Worm (Caenorhabditis elegans) whole organism, L4 larva: ENCODE results near the gene F13D11.4.

Experiments
- D1046.2 ChIP-seq: fragments of 200-800 bp; sonication (Bioruptor generic); IDR thresholded peaks from 2 replicates; pipeline ENCODE4 v1.3.6; 2022; ENCODE audit warnings: missing genetic modification characterization, missing compliant biosample characterization
- F26F4.8 ChIP-seq: fragments of 200-800 bp; sonication (Bioruptor generic); conservative IDR thresholded peaks from 2 replicates; pipeline ENCODE4 v1.3.6; 2022; ENCODE audit warnings: missing genetic modification characterization, missing compliant biosample characterization
- Y48G9A.11 ChIP-seq: fragments of 200-800 bp; sonication (Bioruptor generic); IDR thresholded peaks from 2 replicates; pipeline ENCODE4 v1.3.6; 2022; ENCODE audit warnings: missing genetic modification reagents, missing genetic modification characterization, missing compliant biosample characterization
- Y75B8A.6 ChIP-seq: fragments of 200-800 bp; sonication (Bioruptor generic); IDR thresholded peaks from 2 replicates; pipeline ENCODE4 v1.3.6; 2022; ENCODE audit warnings: missing genetic modification reagents, missing genetic modification characterization, missing compliant biosample characterization
- ZK337.2 ChIP-seq: fragments of 200-800 bp; sonication (Bioruptor generic); IDR thresholded peaks from 2 replicates; pipeline ENCODE4 v1.3.6; 2022; ENCODE audit warnings: missing genetic modification reagents, missing genetic modification characterization, missing compliant biosample characterization
- aha-1 ChIP-seq: fragments of 150-350 bp; peaks from one replicate; lab custom pipeline; 2014; ENCODE audit warnings: missing biosample characterization, missing genetic modification characterization
- ceh-28 ChIP-seq: fragments of 150-350 bp; optimal IDR thresholded peaks from 2 replicates; lab custom pipeline; 2014; ENCODE audit warnings: missing biosample characterization, missing genetic modification reagents, missing genetic modification characterization
- ctbp-1 ChIP-seq: fragments of 200-800 bp; sonication (Bioruptor generic); IDR thresholded peaks from 2 replicates; pipeline ENCODE4 v1.3.6; 2022; ENCODE audit warnings: missing genetic modification reagents, missing genetic modification characterization, missing compliant biosample characterization
- daf-16 ChIP-seq, 3 experiments: sonication (generic microtip); optimal IDR thresholded peaks; 2 replicates each; lab custom pipeline; 2016 to 2017; ENCODE audit warnings: missing genetic modification characterization in 3 of 3, missing genetic modification reagents in 3 of 3, mild to moderate bottlenecking in 2 of 3, missing compliant biosample characterization in 2 of 3, missing biosample characterization in 1 of 3, moderate library complexity in 1 of 3
- daf-19 ChIP-seq: fragments of 200-800 bp; sonication (Bioruptor generic); conservative IDR thresholded peaks from 2 replicates; pipeline ENCODE4 v1.3.6; 2022; ENCODE audit warnings: missing genetic modification characterization, missing compliant biosample characterization
- daf-8 ChIP-seq: fragments of 200-800 bp; sonication (Bioruptor generic); IDR thresholded peaks from 2 replicates; pipeline ENCODE4 v1.3.6; 2022; ENCODE audit warnings: missing genetic modification characterization, missing compliant biosample characterization
- dmd-6 ChIP-seq: fragments of 200-800 bp; sonication (Bioruptor generic); IDR thresholded peaks from 2 replicates; pipeline ENCODE4 v1.3.6; 2022; ENCODE audit warnings: missing genetic modification reagents, missing genetic modification characterization, missing compliant biosample characterization
- dve-1 ChIP-seq: sonication (generic microtip); optimal IDR thresholded peaks from 2 replicates; lab custom pipeline; 2017; ENCODE audit warnings: antibody characterized with exemption, mild to moderate bottlenecking, missing genetic modification characterization, missing compliant biosample characterization; ENCODE audit not compliant: insufficient read depth
- hlh-11 ChIP-seq: fragments of 200-800 bp; sonication (Bioruptor generic); optimal IDR thresholded peaks from 2 replicates; lab custom pipeline; 2018; ENCODE audit warnings: mild to moderate bottlenecking, missing genetic modification characterization, missing compliant biosample characterization
- lin-13 ChIP-seq: fragments of 150-350 bp; optimal IDR thresholded peaks from 2 replicates; lab custom pipeline; 2014; ENCODE audit warnings: missing biosample characterization, missing genetic modification reagents, missing genetic modification characterization
- lin-29 ChIP-seq: fragments of 200-800 bp; sonication (Bioruptor generic); IDR thresholded peaks from 2 replicates; pipeline ENCODE4 v1.3.6; 2022; ENCODE audit warnings: missing genetic modification reagents, missing genetic modification characterization, missing compliant biosample characterization
- lin-39 ChIP-seq: fragments of 150-350 bp; optimal IDR thresholded peaks from 2 replicates; lab custom pipeline; 2014; ENCODE audit warnings: missing biosample characterization, missing genetic modification reagents, missing genetic modification characterization
- lsy-2 ChIP-seq, 2 experiments: fragments of 150-350 bp in 1 of 2; sonication (generic microtip) in 1 of 2; optimal IDR thresholded peaks; 2 replicates each; lab custom pipeline; 2014 to 2017; ENCODE audit warnings: missing biosample characterization in 2 of 2, missing genetic modification characterization in 2 of 2
- mdt-29 ChIP-seq: fragments of 200-800 bp; sonication (Bioruptor generic); IDR thresholded peaks from 2 replicates; pipeline ENCODE4 v1.3.6; 2022; ENCODE audit warnings: missing genetic modification reagents, missing genetic modification characterization, missing compliant biosample characterization
- mep-1 ChIP-seq: fragments of 150-350 bp; sonication (generic microtip); optimal IDR thresholded peaks from 3 replicates; lab custom pipeline; 2014; ENCODE audit warnings: missing biosample characterization, missing genetic modification characterization
- mxl-2 ChIP-seq: fragments of 200-800 bp; sonication (Bioruptor generic); conservative IDR thresholded peaks from 2 replicates; pipeline ENCODE4 v1.3.6; 2022; ENCODE audit warnings: missing genetic modification reagents, missing genetic modification characterization, missing compliant biosample characterization
- nhr-10 ChIP-seq: fragments of 150-350 bp; optimal IDR thresholded peaks from 2 replicates; lab custom pipeline; 2014; ENCODE audit warnings: missing biosample characterization, missing genetic modification characterization
- nhr-28 ChIP-seq: fragments of 150-350 bp; optimal IDR thresholded peaks from 2 replicates; lab custom pipeline; 2014; ENCODE audit warnings: missing biosample characterization, missing genetic modification characterization
- nhr-76 ChIP-seq: fragments of 150-350 bp; optimal IDR thresholded peaks from 2 replicates; lab custom pipeline; 2014; ENCODE audit warnings: missing biosample characterization, missing genetic modification characterization
- nhr-77 ChIP-seq: fragments of 150-350 bp; optimal IDR thresholded peaks from 2 replicates; lab custom pipeline; 2014; ENCODE audit warnings: missing biosample characterization, missing genetic modification characterization
- php-3 ChIP-seq: fragments of 200-800 bp; sonication (Bioruptor generic); IDR thresholded peaks from 2 replicates; pipeline ENCODE4 v1.3.6; 2022; ENCODE audit warnings: missing genetic modification reagents, missing genetic modification characterization, missing compliant biosample characterization
- set-16 ChIP-seq: fragments of 200-800 bp; sonication (Bioruptor generic); IDR thresholded peaks from 2 replicates; pipeline ENCODE4 v1.3.6; 2022; ENCODE audit warnings: missing genetic modification reagents, missing genetic modification characterization, missing compliant biosample characterization
- skn-1 ChIP-seq: fragments of 150-350 bp; optimal IDR thresholded peaks from 2 replicates; lab custom pipeline; 2014; ENCODE audit warnings: missing biosample characterization, missing genetic modification characterization
- spr-1 ChIP-seq: sonication (generic microtip); optimal IDR thresholded peaks from 2 replicates; lab custom pipeline; 2016; ENCODE audit warnings: mild to moderate bottlenecking, missing genetic modification characterization, missing compliant biosample characterization
- zag-1 ChIP-seq: fragments of 150-350 bp; optimal IDR thresholded peaks from 2 replicates; lab custom pipeline; 2014; ENCODE audit warnings: missing biosample characterization, missing genetic modification characterization
- zfp-3 ChIP-seq: fragments of 200-800 bp; sonication (Bioruptor generic); conservative IDR thresholded peaks from 2 replicates; pipeline ENCODE4 v1.3.6; 2022; ENCODE audit warnings: missing genetic modification reagents, missing genetic modification characterization, missing compliant biosample characterization
- zip-11 ChIP-seq: fragments of 200-800 bp; sonication (Bioruptor generic); IDR thresholded peaks from 2 replicates; pipeline ENCODE4 v1.3.6; 2022; ENCODE audit warnings: missing genetic modification characterization, missing compliant biosample characterization
- zip-2 ChIP-seq: fragments of 150-350 bp; optimal IDR thresholded peaks from 2 replicates; lab custom pipeline; 2014; ENCODE audit warnings: missing biosample characterization, missing genetic modification characterization
- ztf-11 ChIP-seq: fragments of 150-350 bp; optimal IDR thresholded peaks from 2 replicates; lab custom pipeline; 2014; ENCODE audit warnings: missing biosample characterization, missing genetic modification characterization

The F13D11.4 gene

ce11 chrX:5782153-5782552 lies 52.5 kb downstream of the F13D11.4 start, which contains the start of gene gakh-1 (continued):
- TF ChIP-seq set-16 (GFP tag; lab: Robert Waterston, UW) (no peak), nhr-77 (peak; percentile 31), lin-39 (no peak), php-3 (no peak), ZK337.2 (GFP tag; lab: Robert Waterston, UW) (no peak), mdt-29 (no peak), spr-1 (peak; percentile 25), nhr-28 (tag; lab: Kevin White, UChicago) (peak; percentile 31), lin-29 (no peak), mep-1 (tag; lab: Kevin White, UChicago) (peak; percentile 56), F26F4.8 (no peak), hlh-11 (tag; lab: Kevin White, UChicago) (peak; percentile 79), zip-2 (no peak), D1046.2 (GFP tag; lab: Robert Waterston, UW) (no peak), daf-8 (GFP tag; lab: Robert Waterston, UW) (no peak), mxl-2 (GFP tag; lab: Robert Waterston, UW) (no peak), ctbp-1 (GFP tag; lab: Robert Waterston, UW) (peak; percentile 50; the same call in 1 of the 2 replicates), lsy-2 (tag; optimal IDR thresholded peaks at IDR 0.05; lab: Kevin White, UChicago) (peak in 1 of 2 experiments; percentile 65), Y75B8A.6 (GFP tag; lab: Robert Waterston, UW) (no peak), nhr-76 (tag; lab: Kevin White, UChicago) (no peak), daf-19 (GFP tag; lab: Robert Waterston, UW) (0 out of 2 replicates have a peak, but pooled peaks have one; percentile 51), nhr-10 (no peak), skn-1 (tag; lab: Kevin White, UChicago) (no peak), lin-13 (GFP tag; lab: Kevin White, UChicago) (no peak), ztf-11 (tag; lab: Kevin White, UChicago) (no peak), zip-11 (GFP tag; lab: Robert Waterston, UW) (no peak), dve-1 (tag; lab: Kevin White, UChicago) (peak; percentile 73), daf-16 (GFP tag; optimal IDR thresholded peaks at IDR 0.05; lab: Kevin White, UChicago) (peak in 1 of 2 experiments; percentile 24), daf-16 (tag; optimal IDR thresholded peaks at IDR 0.05; lab: Kevin White, UChicago) (peak; percentile 36), aha-1 (no peak), dmd-6 (GFP tag; lab: Robert Waterston, UW) (peak; percentile 57), zfp-3 (GFP tag; lab: Robert Waterston, UW) (no peak), zag-1 (no peak), Y48G9A.11 (GFP tag; lab: Robert Waterston, UW) (no peak), ceh-28 (tag; lab: Kevin White, UChicago) (no peak)
- TF ChIP-seq, all 104 proteins: peak for 29
